Worm (Caenorhabditis elegans) whole organism, L2 larva: ENCODE results near the gene lin-29.

ENCODE experiments used
- aly-2 ChIP-seq: fragments of 150-350 bp; optimal IDR thresholded peaks from 2 replicates; lab custom pipeline; 2014; ENCODE audit warnings: missing biosample characterization, missing genetic modification characterization
- elt-1 ChIP-seq: fragments of 150-350 bp; optimal IDR thresholded peaks from 2 replicates; lab custom pipeline; 2014; ENCODE audit warnings: missing biosample characterization, missing genetic modification characterization
- gmeb-1 ChIP-seq: fragments of 150-350 bp; optimal IDR thresholded peaks from 2 replicates; lab custom pipeline; 2014; ENCODE audit warnings: missing biosample characterization, missing genetic modification characterization
- mab-5 ChIP-seq: fragments of 150-350 bp; optimal IDR thresholded peaks from 2 replicates; lab custom pipeline; 2014; ENCODE audit warnings: missing biosample characterization, missing genetic modification characterization
- snpc-4 ChIP-seq: fragments of 150-350 bp; optimal IDR thresholded peaks from 2 replicates; lab custom pipeline; 2014; ENCODE audit warnings: missing biosample characterization, missing genetic modification characterization
- unc-39 ChIP-seq: fragments of 150-350 bp; optimal IDR thresholded peaks from 2 replicates; lab custom pipeline; 2014; ENCODE audit warnings: missing biosample characterization, missing genetic modification characterization

- TF ChIP-seq mab-5 = no peak
- no peak for TF ChIP-seq elt-1
- TF ChIP-seq snpc-4 = no peak
- no peak for TF ChIP-seq gmeb-1 (tag; lab: Kevin White, UChicago)
- no peak for TF ChIP-seq aly-2 (tag; lab: Kevin White, UChicago)
- no peak for TF ChIP-seq unc-39 (tag; lab: Kevin White, UChicago)
Observed at ce11 chrII:11978478-11978877, 43.3 kb upstream of the lin-29 start.
